Worm (Caenorhabditis elegans) whole organism, L3 larva: Measurements from ENCODE around the gene T15B7.15.
A peak's percentile ranks its signal among the peaks of the same experiment; 100 is the strongest.

Experiments
- R02D3.7 ChIP-seq: fragments of 150-350 bp; optimal IDR thresholded peaks from 2 replicates; lab custom pipeline; 2014; ENCODE audit warnings: missing biosample characterization, missing genetic modification characterization
- ZK546.5 ChIP-seq: sonication (generic microtip); optimal IDR thresholded peaks from 2 replicates; lab custom pipeline; 2017; ENCODE audit warnings: missing biosample characterization, missing genetic modification characterization
- aly-2 ChIP-seq: fragments of 150-350 bp; optimal IDR thresholded peaks from 2 replicates; lab custom pipeline; 2014; ENCODE audit warnings: missing biosample characterization, missing genetic modification characterization
- ama-1 ChIP-seq: fragments of 150-350 bp; optimal IDR thresholded peaks from 2 replicates; lab custom pipeline; 2018
- ceh-16 ChIP-seq: sonication (generic microtip); optimal IDR thresholded peaks from 2 replicates; lab custom pipeline; 2017; ENCODE audit warnings: missing biosample characterization, missing genetic modification characterization
- ceh-28 ChIP-seq: fragments of 150-350 bp; optimal IDR thresholded peaks from 2 replicates; lab custom pipeline; 2014; ENCODE audit warnings: missing biosample characterization, missing genetic modification reagents, missing genetic modification characterization
- ceh-82 ChIP-seq: fragments of 150-350 bp; optimal IDR thresholded peaks from 2 replicates; lab custom pipeline; 2014; ENCODE audit warnings: missing biosample characterization, missing genetic modification characterization
- ceh-9 ChIP-seq: sonication (generic microtip); optimal IDR thresholded peaks from 2 replicates; lab custom pipeline; 2018; ENCODE audit warnings: missing biosample characterization, missing genetic modification characterization
- daf-12 ChIP-seq: fragments of 150-350 bp; optimal IDR thresholded peaks from 2 replicates; lab custom pipeline; 2014; ENCODE audit warnings: missing biosample characterization, missing genetic modification reagents, missing genetic modification characterization
- egl-27 ChIP-seq: sonication (generic microtip); optimal IDR thresholded peaks from 4 replicates; lab custom pipeline; 2017; ENCODE audit warnings: missing biosample characterization, missing genetic modification reagents, missing genetic modification characterization
- egl-5 ChIP-seq: fragments of 150-350 bp; optimal IDR thresholded peaks from 2 replicates; lab custom pipeline; 2017; ENCODE audit warnings: missing biosample characterization, missing genetic modification reagents, missing genetic modification characterization, inconsistent platforms
- elt-1 ChIP-seq: fragments of 150-350 bp; optimal IDR thresholded peaks from 2 replicates; lab custom pipeline; 2014; ENCODE audit warnings: missing biosample characterization, missing genetic modification characterization
- elt-2 ChIP-seq: sonication (generic microtip); optimal IDR thresholded peaks from 2 replicates; lab custom pipeline; 2016; ENCODE audit warnings: missing genetic modification reagents, mild to moderate bottlenecking, missing genetic modification characterization, missing compliant biosample characterization
- eor-1 ChIP-seq, 2 experiments: fragments of 150-350 bp; optimal IDR thresholded peaks; 2 replicates each; lab custom pipeline; 2014 to 2018; ENCODE audit warnings: missing biosample characterization in 2 of 2, missing genetic modification characterization in 2 of 2
- fkh-10 ChIP-seq: sonication (generic microtip); optimal IDR thresholded peaks from 2 replicates; lab custom pipeline; 2017; ENCODE audit warnings: missing biosample characterization, missing genetic modification reagents, missing genetic modification characterization
- fkh-2 ChIP-seq: fragments of 150-350 bp; optimal IDR thresholded peaks from 2 replicates; lab custom pipeline; 2014; ENCODE audit warnings: missing biosample characterization, missing genetic modification reagents, missing genetic modification characterization
- fos-1 ChIP-seq: fragments of 150-350 bp; optimal IDR thresholded peaks from 2 replicates; lab custom pipeline; 2014; ENCODE audit warnings: missing biosample characterization, missing genetic modification characterization
- hmg-11 ChIP-seq: sonication (generic microtip); optimal IDR thresholded peaks from 2 replicates; lab custom pipeline; 2016; ENCODE audit warnings: missing genetic modification characterization, missing compliant biosample characterization
- lin-15B ChIP-seq: fragments of 150-350 bp; optimal IDR thresholded peaks from 2 replicates; lab custom pipeline; 2014; ENCODE audit warnings: missing biosample characterization, missing genetic modification characterization
- lin-39 ChIP-seq: fragments of 150-350 bp; optimal IDR thresholded peaks from 2 replicates; lab custom pipeline; 2018; ENCODE audit warnings: missing biosample characterization, missing genetic modification reagents, missing genetic modification characterization
- lsy-12 ChIP-seq: sonication (generic microtip); optimal IDR thresholded peaks from 2 replicates; lab custom pipeline; 2016; ENCODE audit warnings: mild to moderate bottlenecking, missing genetic modification characterization, missing compliant biosample characterization
- mdl-1 ChIP-seq: fragments of 150-350 bp; optimal IDR thresholded peaks from 2 replicates; lab custom pipeline; 2014; ENCODE audit warnings: missing biosample characterization, missing genetic modification characterization
- mml-1 ChIP-seq: fragments of 150-350 bp; sonication (generic microtip); optimal IDR thresholded peaks from 3 replicates; lab custom pipeline; 2014; ENCODE audit warnings: missing biosample characterization, missing genetic modification characterization
- nfya-1 ChIP-seq: sonication (generic microtip); optimal IDR thresholded peaks from 2 replicates; lab custom pipeline; 2017; ENCODE audit warnings: missing genetic modification characterization, mild to moderate bottlenecking, missing compliant biosample characterization, antibody characterized with exemption, moderate library complexity; ENCODE audit not compliant: insufficient read depth
- nhr-11 ChIP-seq: fragments of 150-350 bp; optimal IDR thresholded peaks from 2 replicates; lab custom pipeline; 2014; ENCODE audit warnings: missing biosample characterization, missing genetic modification characterization
- nhr-12 ChIP-seq: fragments of 150-350 bp; optimal IDR thresholded peaks from 2 replicates; lab custom pipeline; 2014; ENCODE audit warnings: missing biosample characterization, missing genetic modification characterization
- nhr-23 ChIP-seq: fragments of 150-350 bp; optimal IDR thresholded peaks from 2 replicates; lab custom pipeline; 2014; ENCODE audit warnings: missing biosample characterization, missing genetic modification reagents, missing genetic modification characterization
- nhr-25 ChIP-seq: sonication (generic microtip); optimal IDR thresholded peaks from 2 replicates; lab custom pipeline; 2017; ENCODE audit warnings: missing biosample characterization, missing genetic modification characterization
- nhr-28 ChIP-seq: fragments of 150-350 bp; optimal IDR thresholded peaks from 2 replicates; lab custom pipeline; 2014; ENCODE audit warnings: missing biosample characterization, missing genetic modification characterization
- nhr-77 ChIP-seq: fragments of 150-350 bp; optimal IDR thresholded peaks from 2 replicates; lab custom pipeline; 2014; ENCODE audit warnings: missing biosample characterization, missing genetic modification characterization
- pha-4 ChIP-seq: fragments of 150-350 bp; optimal IDR thresholded peaks from 2 replicates; lab custom pipeline; 2014; ENCODE audit warnings: missing biosample characterization, missing genetic modification reagents, missing genetic modification characterization
- pqm-1 ChIP-seq: fragments of 150-350 bp; optimal IDR thresholded peaks from 2 replicates; lab custom pipeline; 2017; ENCODE audit warnings: missing biosample characterization, missing genetic modification characterization, inconsistent platforms
- sea-2 ChIP-seq: fragments of 150-350 bp; sonication (generic microtip); optimal IDR thresholded peaks from 4 replicates; lab custom pipeline; 2014; ENCODE audit warnings: missing biosample characterization, missing genetic modification reagents, missing genetic modification characterization
- skn-1 ChIP-seq: fragments of 150-350 bp; optimal IDR thresholded peaks from 2 replicates; lab custom pipeline; 2014; ENCODE audit warnings: missing biosample characterization, missing genetic modification characterization
- snpc-4 ChIP-seq: fragments of 150-350 bp; optimal IDR thresholded peaks from 2 replicates; lab custom pipeline; 2014; ENCODE audit warnings: missing biosample characterization, missing genetic modification characterization
- tbx-2 ChIP-seq: sonication (generic microtip); optimal IDR thresholded peaks from 2 replicates; lab custom pipeline; 2016; ENCODE audit warnings: mild to moderate bottlenecking, missing genetic modification characterization, missing compliant biosample characterization
- unc-39 ChIP-seq: sonication (generic microtip); optimal IDR thresholded peaks from 4 replicates; lab custom pipeline; 2017; ENCODE audit warnings: missing biosample characterization, missing genetic modification characterization
- unc-62 ChIP-seq: fragments of 150-350 bp; sonication (generic microtip); optimal IDR thresholded peaks from 4 replicates; lab custom pipeline; 2014; ENCODE audit warnings: missing biosample characterization, missing genetic modification reagents, missing genetic modification characterization
- zag-1 ChIP-seq: fragments of 150-350 bp; optimal IDR thresholded peaks from 2 replicates; lab custom pipeline; 2014; ENCODE audit warnings: missing biosample characterization, missing genetic modification characterization
- ztf-11 ChIP-seq: fragments of 150-350 bp; optimal IDR thresholded peaks from 2 replicates; lab custom pipeline; 2014; ENCODE audit warnings: missing biosample characterization, missing genetic modification characterization
- ztf-4 ChIP-seq: fragments of 150-350 bp; optimal IDR thresholded peaks from 2 replicates; lab custom pipeline; 2014; ENCODE audit warnings: missing biosample characterization, missing genetic modification characterization

Gene T15B7.15

ce11 chrV:6830075-6830474 is 8.4 kb downstream of the T15B7.15 start:
- TF ChIP-seq snpc-4 (tag; lab: Kevin White, UChicago) (no peak), hmg-11 (tag; lab: Kevin White, UChicago) (no peak), unc-39 (no peak), elt-2 (tag; lab: Kevin White, UChicago) (no peak), nhr-25 (no peak), skn-1 (tag; lab: Kevin White, UChicago) (no peak), nhr-11 (tag; lab: Kevin White, UChicago) (no peak), ceh-16 (no peak), mdl-1 (tag; lab: Kevin White, UChicago) (no peak), egl-27 (no peak), daf-12 (no peak), R02D3.7 (tag; lab: Kevin White, UChicago) (no peak), pha-4 (tag; lab: Kevin White, UChicago) (no peak), nhr-12 (tag; lab: Kevin White, UChicago) (no peak)

- TF ChIP-seq tbx-2 (no peak), lin-15B (no peak), ztf-11 (tag; lab: Kevin White, UChicago) (no peak), nhr-25 (no peak), egl-27 (no peak), fkh-10 (no peak), ama-1 (lab: Kevin White, UChicago) (no peak), daf-12 (no peak), lin-39 (tag; lab: Kevin White, UChicago) (no peak), nhr-11 (tag; lab: Kevin White, UChicago) (no peak), ceh-9 (no peak), unc-62 (GFP tag; lab: Kevin White, UChicago) (no peak), R02D3.7 (tag; lab: Kevin White, UChicago) (no peak), nhr-28 (no peak), ceh-28 (tag; lab: Kevin White, UChicago) (no peak), elt-1 (tag; lab: Kevin White, UChicago) (no peak)
- TF ChIP-seq, all 47 proteins: peak for 0
Measured at ce11 chrV:6829404-6829803, 9.1 kb downstream of the T15B7.15 start, which contains the start of gene col-141. col-141 (plus strand) TSS chrV:6829704.

- no peak for TF ChIP-seq fkh-2 (tag; lab: Kevin White, UChicago)
- no peak for TF ChIP-seq egl-5 (tag; lab: Kevin White, UChicago)
- TF ChIP-seq mml-1 (tag; lab: Kevin White, UChicago), result no peak
- TF ChIP-seq ama-1 (lab: Kevin White, UChicago), result no peak
- TF ChIP-seq ceh-28 (tag; lab: Kevin White, UChicago), result no peak
- TF ChIP-seq lin-15B, result no peak
- no peak for TF ChIP-seq fos-1 (tag; lab: Kevin White, UChicago)
- TF ChIP-seq R02D3.7 (tag; lab: Kevin White, UChicago), result no peak
- no peak for TF ChIP-seq nhr-28
- no peak for TF ChIP-seq sea-2 (GFP tag; lab: Kevin White, UChicago)
- no peak for TF ChIP-seq mdl-1 (tag; lab: Kevin White, UChicago)
- no peak for TF ChIP-seq zag-1 (tag; lab: Kevin White, UChicago)
- no peak for TF ChIP-seq pqm-1
- no peak for TF ChIP-seq hmg-11 (tag; lab: Kevin White, UChicago)
- TF ChIP-seq eor-1 (tag; optimal IDR thresholded peaks at IDR 0.05; lab: Kevin White, UChicago), result no peak
- TF ChIP-seq nhr-77 (tag; lab: Kevin White, UChicago), result no peak
- TF ChIP-seq ceh-82 (tag; lab: Kevin White, UChicago), result no peak
- TF ChIP-seq egl-27, result no peak
- no peak for TF ChIP-seq nhr-12 (tag; lab: Kevin White, UChicago)
Measured at ce11 chrV:6828786-6829185, 9.7 kb downstream of the T15B7.15 start, which contains the start of gene dmsr-15. dmsr-15 (minus strand) TSS chrV:6828886.

- no peak for TF ChIP-seq ama-1 (lab: Kevin White, UChicago)
- no peak for TF ChIP-seq aly-2 (tag; lab: Kevin White, UChicago)
- TF ChIP-seq pqm-1, result peak; percentile 84
- no peak for TF ChIP-seq mdl-1 (tag; lab: Kevin White, UChicago)
- no peak for TF ChIP-seq fkh-10
- TF ChIP-seq zag-1 (tag; lab: Kevin White, UChicago), result no peak
- TF ChIP-seq elt-2 (tag; lab: Kevin White, UChicago), result peak; percentile 92
- no peak for TF ChIP-seq unc-39
- TF ChIP-seq daf-12, result no peak
- TF ChIP-seq, all 47 proteins: peak for 2
Measured at ce11 chrV:6823432-6823831, 15.0 kb downstream of the T15B7.15 start.

- TF ChIP-seq daf-12 (no peak), egl-5 (tag; lab: Kevin White, UChicago) (no peak), lsy-12 (tag; lab: Kevin White, UChicago) (no peak), ztf-4 (no peak), ztf-11 (tag; lab: Kevin White, UChicago) (no peak), nhr-23 (tag; lab: Kevin White, UChicago) (no peak), nfya-1 (no peak), unc-62 (GFP tag; lab: Kevin White, UChicago) (no peak), zag-1 (tag; lab: Kevin White, UChicago) (no peak), ceh-28 (tag; lab: Kevin White, UChicago) (no peak), nhr-12 (tag; lab: Kevin White, UChicago) (no peak), hmg-11 (tag; lab: Kevin White, UChicago) (no peak), fkh-2 (tag; lab: Kevin White, UChicago) (no peak), ZK546.5 (tag; lab: Kevin White, UChicago) (no peak), mdl-1 (tag; lab: Kevin White, UChicago) (no peak), snpc-4 (tag; lab: Kevin White, UChicago) (no peak), lin-39 (tag; lab: Kevin White, UChicago) (no peak), skn-1 (tag; lab: Kevin White, UChicago) (no peak)
Measured at ce11 chrV:6821509-6821908, 17.0 kb downstream of the T15B7.15 start, which contains the start of gene T15B7.8. T15B7.8 (plus strand) TSS chrV:6821809.
